Fruit fly (Drosophila melanogaster) whole organism, larva: ENCODE measurements around the gene CG44014.

Source experiments
- noc ChIP-seq: fragments of 200-800 bp; sonication (Bioruptor generic); optimal IDR thresholded peaks from 3 replicates; lab custom pipeline; 2019; ENCODE audit warnings: missing biosample characterization, mild to moderate bottlenecking, missing genetic modification characterization, moderate library complexity

The CG44014 gene

dm6 chr3R:15508631-15509030, at the start of gene CG44014:
CG44014 (minus strand) TSS chr3R:15508886.
- TF ChIP-seq noc (tag; lab: Kevin White, UChicago): peak; percentile 27

dm6 chr3R:15557308-15557707, 48.6 kb upstream of the CG44014 start:
- TF ChIP-seq noc (tag; lab: Kevin White, UChicago): no peak

DNA sequence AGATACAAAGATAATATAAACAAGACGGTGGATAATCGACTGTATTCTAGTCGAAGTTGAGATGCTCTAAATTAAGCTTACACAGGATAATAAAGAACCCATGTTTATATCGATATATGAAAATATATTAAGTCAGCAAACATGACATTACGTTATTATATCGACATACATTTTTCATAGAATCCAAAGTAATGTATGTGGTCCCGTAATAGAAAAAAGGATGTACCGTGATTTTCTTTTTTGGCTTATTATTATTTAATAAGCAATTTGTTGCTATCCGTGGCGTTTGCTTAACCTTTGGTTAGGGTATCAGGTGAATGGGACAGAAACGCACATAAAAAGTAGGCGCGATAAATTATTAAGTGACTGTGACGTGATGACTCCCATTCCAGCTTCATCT, 47.8 kb upstream of the CG44014 start:
- peak; percentile 57 for TF ChIP-seq noc (tag; lab: Kevin White, UChicago)

dm6 chr3R:15554733-15555132, 46.0 kb upstream of the CG44014 start:
- TF ChIP-seq noc (tag; lab: Kevin White, UChicago): no peak

dm6 chr3R:15553566-15553965, 44.9 kb upstream of the CG44014 start:
- no peak for TF ChIP-seq noc (tag; lab: Kevin White, UChicago)

dm6 chr3R:15552733-15553132, 44.0 kb upstream of the CG44014 start, which contains the start of gene AOX4:
AOX4 (minus strand) TSS chr3R:15552833.
- no peak for TF ChIP-seq noc (tag; lab: Kevin White, UChicago)

- TF ChIP-seq noc (tag; lab: Kevin White, UChicago): peak; percentile 88
These were observed 39.3 kb upstream of the CG44014 start, which contains the start of gene AOX3 for dm6 chr3R:15547827-15548517. AOX3 (minus strand) TSS chr3R:15548188.

- no peak for TF ChIP-seq noc (tag; lab: Kevin White, UChicago)
These were observed 38.5 kb upstream of the CG44014 start for dm6 chr3R:15547226-15547625.

DNA sequence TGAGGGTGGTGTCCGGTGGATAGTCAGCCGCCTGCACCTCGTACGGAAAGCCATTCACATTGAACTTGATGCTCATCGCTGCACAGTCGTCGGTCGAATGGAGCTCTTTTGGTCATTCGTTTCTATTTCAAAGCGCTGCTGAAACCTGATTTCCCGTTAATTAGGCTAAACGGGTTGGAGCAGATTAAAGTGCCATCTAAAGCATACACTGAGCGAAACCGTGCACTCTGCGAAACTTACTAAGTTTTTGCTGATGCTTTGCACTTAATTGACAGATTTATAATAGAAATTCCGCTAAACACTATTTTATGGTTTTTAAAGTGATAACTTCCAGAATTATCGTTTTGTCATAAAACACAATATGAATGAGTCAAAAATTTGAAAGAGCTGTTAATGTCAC, 33.6 kb upstream of the CG44014 start, which contains the start of gene AOX2:
TSS of gene AOX2 (minus strand) at position 101 of the 400 bp plus-strand sequence.
- no peak for TF ChIP-seq noc (tag; lab: Kevin White, UChicago)

DNA sequence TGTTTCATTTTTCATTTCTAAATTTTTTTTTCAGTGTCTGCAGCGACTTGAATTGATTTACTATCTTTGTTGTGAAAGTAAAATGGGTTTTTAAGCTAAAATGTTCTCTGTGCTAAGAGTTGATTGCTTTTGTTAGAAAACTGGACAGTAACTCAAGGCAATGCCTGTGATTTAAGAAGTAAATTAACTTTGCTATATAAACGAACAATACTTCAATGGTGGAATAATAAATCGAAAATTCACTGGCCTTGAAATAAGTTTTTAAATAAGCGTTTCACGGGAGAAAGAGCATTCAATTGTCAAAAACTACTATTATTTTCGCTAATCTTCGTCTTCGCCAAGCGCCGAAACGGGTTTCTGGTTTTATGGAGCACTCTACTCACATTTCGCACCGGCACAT, 32.2 kb upstream of the CG44014 start:
- no peak for TF ChIP-seq noc (tag; lab: Kevin White, UChicago)

dm6 chr3R:15536918-15537716, 28.4 kb upstream of the CG44014 start, which contains the start of gene AOX1:
AOX1 (minus strand) TSS chr3R:15537292.
- TF ChIP-seq noc (tag; lab: Kevin White, UChicago): peak; percentile 15

DNA sequence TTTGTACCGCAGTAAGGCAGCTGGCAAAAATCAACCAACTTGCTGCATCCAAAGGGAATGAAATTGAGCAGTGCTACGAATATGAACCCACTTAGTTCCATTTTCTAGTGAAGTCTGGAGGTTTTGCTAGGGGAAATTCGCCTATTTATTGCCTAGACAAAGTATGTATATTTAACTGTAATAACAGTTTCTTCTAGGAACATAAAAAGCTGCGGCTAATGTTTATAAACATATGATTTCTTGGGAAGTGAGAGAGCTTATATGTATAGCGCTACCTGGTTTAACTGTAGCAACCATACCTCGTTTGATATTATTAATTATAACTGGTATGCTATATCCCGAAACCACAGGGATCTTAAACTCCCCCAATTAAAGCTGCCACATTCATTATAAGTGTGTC, 22.7 kb upstream of the CG44014 start, which contains the start of gene CG31296:
TSS of gene CG31296 (minus strand) at position 101 of the 400 bp plus-strand sequence.
- TF ChIP-seq noc (tag; lab: Kevin White, UChicago): no peak

DNA sequence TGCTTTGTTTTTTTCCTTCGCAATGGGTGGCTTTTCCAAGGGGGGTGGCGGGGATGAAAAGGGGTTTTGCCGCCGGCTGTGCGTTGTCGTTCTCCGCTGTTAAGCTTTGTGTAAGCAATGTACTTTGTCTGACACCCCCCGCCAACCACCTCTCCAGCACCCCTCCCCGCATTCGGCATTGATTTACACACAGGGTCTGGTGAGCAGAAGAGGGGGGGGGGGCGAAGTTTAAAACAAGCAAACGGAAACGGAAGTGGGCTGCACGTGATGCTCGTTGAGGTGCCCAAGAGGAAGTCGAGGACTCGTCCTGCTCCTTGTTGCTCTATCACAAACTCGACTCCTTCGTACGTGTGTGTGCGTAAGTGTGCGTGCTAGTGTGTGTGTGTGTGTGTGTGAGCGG, 8.4 kb upstream of the CG44014 start:
- no peak for TF ChIP-seq noc (tag; lab: Kevin White, UChicago)

DNA sequence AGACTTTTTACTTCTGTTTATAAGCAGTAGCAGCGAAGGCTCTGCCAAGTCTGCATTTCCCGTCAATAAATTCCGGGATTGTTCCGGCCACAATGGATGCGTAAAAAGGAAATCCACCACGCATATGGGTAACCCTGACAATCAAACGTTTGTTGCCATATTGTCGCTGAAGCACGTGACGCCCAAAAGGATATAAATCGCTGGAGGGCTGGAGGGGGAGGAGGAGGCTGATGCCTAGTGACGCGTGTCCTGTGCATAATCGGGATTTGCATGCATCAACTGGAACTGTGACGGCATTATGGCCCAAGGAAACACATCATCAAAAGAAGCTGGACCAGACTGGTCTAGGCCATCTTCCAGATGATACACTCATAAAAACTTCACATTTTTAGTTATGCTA, 4.5 kb upstream of the CG44014 start:
- no peak for TF ChIP-seq noc (tag; lab: Kevin White, UChicago)

DNA sequence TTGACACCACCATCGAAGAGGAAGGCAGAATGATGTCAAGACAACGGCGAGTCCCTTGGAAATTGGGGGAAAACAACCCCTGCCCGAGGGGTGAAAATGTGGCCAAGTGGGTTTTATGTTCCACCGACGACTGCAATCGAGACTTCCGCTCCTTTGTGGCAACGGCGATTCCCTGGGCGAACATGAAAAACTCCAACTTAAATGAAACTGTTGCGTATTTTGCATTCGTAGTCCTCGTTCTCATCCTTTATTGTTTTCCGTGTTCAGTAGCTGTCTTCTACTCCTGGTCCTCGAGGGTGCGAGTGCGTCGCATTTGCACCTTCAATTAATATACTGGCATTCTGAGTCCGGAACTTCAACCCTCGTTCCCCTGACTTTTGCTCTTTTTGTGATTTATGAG, 3.6 kb upstream of the CG44014 start:
- no peak for TF ChIP-seq noc (tag; lab: Kevin White, UChicago)

dm6 chr3R:15509817-15510216, 1.1 kb upstream of the CG44014 start, which contains the start of gene CG44013:
CG44013 (minus strand) TSS chr3R:15509917.
- TF ChIP-seq noc (tag; lab: Kevin White, UChicago): no peak
